Fruit fly (Drosophila melanogaster) whole organism, pupa: ENCODE results near the gene CG5255.

Source experiments
- CG10348 ChIP-seq: fragments of 200-800 bp; sonication (Bioruptor generic); IDR thresholded peaks from 2 replicates; pipeline ENCODE4 v1.3.6; 2022; ENCODE audit warnings: missing biosample characterization, missing genetic modification characterization
- CG12605 ChIP-seq: fragments of 200-800 bp; sonication (Bioruptor generic); IDR thresholded peaks from 2 replicates; pipeline ENCODE4 v1.3.6; 2022; ENCODE audit warnings: missing biosample characterization, missing genetic modification characterization
- CG13204 ChIP-seq: fragments of 200-800 bp; sonication (Bioruptor generic); optimal IDR thresholded peaks from 2 replicates; lab custom pipeline; 2018; ENCODE audit warnings: missing biosample characterization, mild to moderate bottlenecking, missing genetic modification characterization, moderate library complexity
- CG14655 ChIP-seq: fragments of 200-800 bp; sonication (Bioruptor generic); optimal IDR thresholded peaks from 3 replicates; lab custom pipeline; 2017; ENCODE audit warnings: mild to moderate bottlenecking, missing biosample characterization, missing genetic modification reagents, missing genetic modification characterization
- CG4496 ChIP-seq: fragments of 200-800 bp; sonication (Bioruptor generic); IDR thresholded peaks from 3 replicates; pipeline ENCODE4 v1.3.6; 2022; ENCODE audit warnings: missing biosample characterization, missing genetic modification characterization
- CG8301 ChIP-seq: fragments of 200-800 bp; sonication (Bioruptor generic); optimal IDR thresholded peaks from 2 replicates; lab custom pipeline; 2018; ENCODE audit warnings: missing biosample characterization, mild to moderate bottlenecking, missing genetic modification characterization
- CG9948 ChIP-seq: fragments of 200-800 bp; sonication (Bioruptor generic); optimal IDR thresholded peaks from 2 replicates; lab custom pipeline; 2018; ENCODE audit warnings: missing biosample characterization, mild to moderate bottlenecking, missing genetic modification characterization, moderate library complexity
- EcR ChIP-seq: fragments of 200-800 bp; sonication (Bioruptor generic); optimal IDR thresholded peaks from 3 replicates; lab custom pipeline; 2019; ENCODE audit warnings: missing biosample characterization, missing genetic modification characterization, mild to moderate bottlenecking, moderate library complexity, missing genetic modification reagents
- Pif1B ChIP-seq: fragments of 200-800 bp; sonication (Bioruptor generic); optimal IDR thresholded peaks from 3 replicates; lab custom pipeline; 2016; ENCODE audit warnings: missing biosample characterization, missing genetic modification characterization
- Snoo ChIP-seq: fragments of 200-800 bp; sonication (Bioruptor generic); optimal IDR thresholded peaks from 3 replicates; lab custom pipeline; 2017; ENCODE audit warnings: missing biosample characterization, mild to moderate bottlenecking, missing genetic modification characterization, inconsistent platforms
- fd96Ca ChIP-seq: fragments of 200-800 bp; sonication (Bioruptor generic); IDR thresholded peaks from 3 replicates; pipeline ENCODE4 v1.3.6; 2022; ENCODE audit warnings: missing biosample characterization, missing genetic modification characterization
- gl ChIP-seq: fragments of 200-800 bp; sonication (Bioruptor generic); optimal IDR thresholded peaks from 2 replicates; lab custom pipeline; 2018; ENCODE audit warnings: missing biosample characterization, mild to moderate bottlenecking, missing genetic modification characterization

DNA sequence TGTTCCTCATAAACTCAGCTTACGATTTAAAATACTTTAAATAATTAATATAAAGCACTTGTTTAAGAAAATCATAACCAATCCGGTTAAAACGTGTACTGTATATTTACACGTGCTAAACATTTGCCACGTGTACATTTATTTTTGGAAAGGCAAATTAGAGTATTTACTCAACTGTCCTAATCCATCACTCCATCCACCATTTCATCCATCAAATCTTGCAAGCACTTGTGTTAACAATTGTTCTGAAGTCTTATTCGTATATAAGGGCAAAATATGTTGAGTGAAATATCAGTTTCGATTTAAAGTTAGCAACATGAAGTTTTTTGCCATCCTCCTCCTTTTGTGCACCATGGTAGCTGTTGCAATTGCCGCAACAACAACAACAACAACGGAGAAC is 16.4 kb upstream of the CG5255 start, which contains the start of gene CG42779:
- TF ChIP-seq EcR (GFP tag; lab: Kevin White, UChicago) (no peak), CG9948 (tag; lab: Kevin White, UChicago) (no peak), Snoo (tag; lab: Kevin White, UChicago) (no peak), CG12605 (GFP tag; lab: Robert Waterston, UW) (no peak), CG4496 (GFP tag; lab: Robert Waterston, UW) (no peak), gl (tag; lab: Kevin White, UChicago) (no peak), CG8301 (no peak), CG13204 (GFP tag; lab: Kevin White, UChicago) (no peak), Pif1B (GFP tag; lab: Kevin White, UChicago) (no peak), CG14655 (no peak), CG10348 (GFP tag; lab: Robert Waterston, UW) (no peak), fd96Ca (GFP tag; lab: Robert Waterston, UW) (no peak)
